ENCODE assay signal across 1 fruit fly cellular context in the genomic region with DNA sequence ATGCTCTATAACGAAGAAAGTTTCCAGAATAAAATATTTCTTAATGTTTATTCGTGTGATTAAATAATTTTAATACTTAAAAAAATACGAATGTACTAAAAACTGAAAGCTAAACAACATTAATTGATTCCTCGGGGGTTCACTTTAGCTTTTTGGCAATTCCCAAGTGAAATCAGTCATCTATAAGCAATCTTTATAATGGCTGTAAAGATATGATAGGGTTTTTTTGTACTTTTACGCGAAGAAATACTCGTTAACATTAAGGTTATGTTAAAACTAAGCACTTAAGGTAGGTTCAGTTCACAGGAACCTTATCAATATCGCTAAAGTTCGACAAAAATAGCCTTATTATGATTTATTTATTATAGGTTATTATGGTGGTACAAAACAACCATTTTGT.
TF ChIP-seq lines count a peak whose summit lies in the region.

No protein-coding gene starts in this region.

TF ChIP-seq in whole organism, embryonic, 481 proteins besides CTCF, POLR2A, EP300 and RAD21 (continued from another document):
- TF ChIP-seq Ptx1 (GFP tag; IDR thresholded peaks at IDR 0.05; lab: Robert Waterston, UW): no peak
